In the genomic region with DNA sequence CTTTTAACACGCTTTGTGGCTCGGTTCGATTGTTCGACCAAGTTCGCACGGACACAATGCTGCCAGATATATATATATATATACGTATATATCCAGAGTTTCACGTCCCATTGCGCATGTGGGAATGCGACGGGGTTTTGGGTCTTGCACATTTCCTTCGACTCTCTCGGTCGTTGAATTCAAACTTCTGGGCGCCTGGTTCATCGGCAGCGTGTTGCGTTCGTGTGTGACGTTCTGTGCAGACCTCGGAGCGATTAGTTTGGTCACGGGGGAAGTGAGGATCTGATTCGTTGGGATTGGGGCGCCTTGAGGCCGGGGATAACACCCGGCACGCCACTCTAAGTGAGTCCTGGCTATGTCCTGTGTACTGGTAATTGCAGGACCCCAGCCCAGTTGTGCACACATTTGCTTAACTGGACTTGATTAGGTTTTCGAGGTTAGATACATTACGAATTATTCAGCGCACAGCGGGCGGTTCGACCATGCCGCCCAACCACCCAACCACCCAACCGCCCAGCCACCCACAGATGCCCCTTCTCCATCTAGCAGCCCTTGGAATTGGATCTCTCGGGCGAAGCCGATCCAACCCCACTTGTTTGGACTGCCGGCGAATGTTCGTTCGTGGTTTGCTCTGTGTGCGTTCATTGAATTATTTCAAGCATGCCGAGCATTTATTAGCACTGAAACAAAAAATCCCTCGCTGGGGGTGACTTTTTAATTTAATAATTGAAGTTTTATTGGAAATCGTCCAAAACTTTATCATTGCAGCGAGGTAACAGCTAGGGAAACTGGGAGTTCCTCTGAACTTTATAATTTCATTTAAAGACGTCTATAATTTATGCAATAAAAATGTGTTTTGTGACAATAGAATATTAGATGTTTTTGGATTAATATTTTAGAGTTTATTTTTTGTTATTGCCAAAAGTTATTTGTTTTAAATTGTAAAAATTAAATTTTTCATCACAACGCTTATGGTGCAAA, we compare ENCODE assay signal across 1 fruit fly cellular context.
TF ChIP-seq lines count a peak whose summit lies in the region.

No protein-coding gene starts in this region.

TF ChIP-seq in whole organism, embryonic, 481 proteins besides CTCF, POLR2A, EP300 and RAD21 (continued from another document and continues in another):
- TF ChIP-seq phol (tag; optimal IDR thresholded peaks at IDR 0.05; lab: Kevin White, UChicago) = peak; percentile 42
- no peak for TF ChIP-seq pzg (GFP tag; optimal IDR thresholded peaks at IDR 0.05; lab: Kevin White, UChicago)
- no peak for TF ChIP-seq CG14710 (tag; optimal IDR thresholded peaks at IDR 0.05; lab: Kevin White, UChicago)
- TF ChIP-seq Jarid2 (GFP tag; optimal IDR thresholded peaks at IDR 0.05; lab: Kevin White, UChicago) = no peak
- TF ChIP-seq E2f2 (GFP tag; IDR thresholded peaks at IDR 0.05; lab: Robert Waterston, UW) = no peak
- TF ChIP-seq CG10267 (tag; optimal IDR thresholded peaks at IDR 0.05; lab: Kevin White, UChicago) = peak; percentile 3
- TF ChIP-seq da (GFP tag; optimal IDR thresholded peaks at IDR 0.05; lab: Kevin White, UChicago) = no peak
- no peak for TF ChIP-seq Neu2 (GFP tag; optimal IDR thresholded peaks at IDR 0.05; lab: Kevin White, UChicago; ENCODE audit: borderline replicate concordance)
- no peak for TF ChIP-seq CG15601 (tag; optimal IDR thresholded peaks at IDR 0.05; lab: Kevin White, UChicago)
- TF ChIP-seq CG13775 (GFP tag; optimal IDR thresholded peaks at IDR 0.05; lab: Kevin White, UChicago) = peak; percentile 13
- TF ChIP-seq zen2 (GFP tag; IDR thresholded peaks at IDR 0.05; lab: Robert Waterston, UW; ENCODE audit: partially characterized antibody) = no peak
- TF ChIP-seq trh (GFP tag; optimal IDR thresholded peaks at IDR 0.05; lab: Kevin White, UChicago) = no peak
- no peak for TF ChIP-seq gfzf (GFP tag; optimal IDR thresholded peaks at IDR 0.05; lab: Kevin White, UChicago)
- no peak for TF ChIP-seq CG4360 (GFP tag; IDR thresholded peaks at IDR 0.05; lab: Robert Waterston, UW)
- no peak for TF ChIP-seq CG1233 (GFP tag; optimal IDR thresholded peaks at IDR 0.05; lab: Kevin White, UChicago)
- TF ChIP-seq ranshi (GFP tag; IDR thresholded peaks at IDR 0.05; lab: Robert Waterston, UW) = no peak
- TF ChIP-seq CG4404 (GFP tag; IDR thresholded peaks at IDR 0.05; lab: Robert Waterston, UW) = no peak
- TF ChIP-seq CG14667 (GFP tag; IDR thresholded peaks at IDR 0.05; lab: Robert Waterston, UW) = no peak
- no peak for TF ChIP-seq Mrtf (GFP tag; IDR thresholded peaks at IDR 0.05; lab: Robert Waterston, UW)
- no peak for TF ChIP-seq Spps (tag; optimal IDR thresholded peaks at IDR 0.05; lab: Kevin White, UChicago)
- TF ChIP-seq CG8281 (tag; optimal IDR thresholded peaks at IDR 0.05; lab: Kevin White, UChicago) = no peak
- no peak for TF ChIP-seq tin (GFP tag; optimal IDR thresholded peaks at IDR 0.05; lab: Kevin White, UChicago)
- 0 out of 2 replicates have a peak, but pooled peaks have one; percentile 11 for TF ChIP-seq Xrp1 (GFP tag; IDR thresholded peaks at IDR 0.05; lab: Robert Waterston, UW)
- TF ChIP-seq dimm (GFP tag; IDR thresholded peaks at IDR 0.05; lab: Robert Waterston, UW) = no peak
- TF ChIP-seq sob (GFP tag; IDR thresholded peaks at IDR 0.05; lab: Robert Waterston, UW) = no peak
- TF ChIP-seq sr (GFP tag; IDR thresholded peaks at IDR 0.05; lab: Robert Waterston, UW) = no peak
- TF ChIP-seq CG18476 (GFP tag; optimal IDR thresholded peaks at IDR 0.05; lab: Kevin White, UChicago) = no peak
- no peak for TF ChIP-seq nom (GFP tag; optimal IDR thresholded peaks at IDR 0.05; lab: Kevin White, UChicago)
- TF ChIP-seq p53 (GFP tag; optimal IDR thresholded peaks at IDR 0.05; lab: Kevin White, UChicago) = no peak
- 0 out of 2 replicates have a peak, but pooled peaks have one; percentile 26 for TF ChIP-seq Ptx1 (GFP tag; IDR thresholded peaks at IDR 0.05; lab: Robert Waterston, UW)
- TF ChIP-seq gce (GFP tag; IDR thresholded peaks at IDR 0.05; lab: Robert Waterston, UW) = no peak
- no peak for TF ChIP-seq gro (GFP tag; optimal IDR thresholded peaks at IDR 0.05; lab: Kevin White, UChicago)
- no peak for TF ChIP-seq CG9215 (GFP tag; IDR thresholded peaks at IDR 0.05; lab: Robert Waterston, UW)
- no peak for TF ChIP-seq btn (GFP tag; optimal IDR thresholded peaks at IDR 0.05; lab: Kevin White, UChicago)
- TF ChIP-seq twi (tag; optimal IDR thresholded peaks at IDR 0.05; lab: Kevin White, UChicago) = no peak
- peak; percentile 46 for TF ChIP-seq CG30403 (GFP tag; optimal IDR thresholded peaks at IDR 0.05; lab: Kevin White, UChicago)
- no peak for TF ChIP-seq CG18764 (GFP tag; optimal IDR thresholded peaks at IDR 0.05; lab: Kevin White, UChicago)
- no peak for TF ChIP-seq CG3726 (GFP tag; IDR thresholded peaks at IDR 0.05; lab: Robert Waterston, UW)
- no peak for TF ChIP-seq CG1529 (GFP tag; optimal IDR thresholded peaks at IDR 0.05; lab: Kevin White, UChicago)
- TF ChIP-seq CG13624 (GFP tag; optimal IDR thresholded peaks at IDR 0.05; lab: Kevin White, UChicago) = no peak
- TF ChIP-seq CG18262 (tag; optimal IDR thresholded peaks at IDR 0.05; lab: Kevin White, UChicago) = peak; percentile 49
- TF ChIP-seq CG3838 (GFP tag; optimal IDR thresholded peaks at IDR 0.05; lab: Kevin White, UChicago) = no peak
- no peak for TF ChIP-seq CG3995 (GFP tag; optimal IDR thresholded peaks at IDR 0.05; lab: Kevin White, UChicago)
- no peak for TF ChIP-seq Lhr (GFP tag; optimal IDR thresholded peaks at IDR 0.05; lab: Kevin White, UChicago)
- no peak for TF ChIP-seq ara (GFP tag; IDR thresholded peaks at IDR 0.05; lab: Robert Waterston, UW)
- TF ChIP-seq vfl (GFP tag; optimal IDR thresholded peaks at IDR 0.05; lab: Kevin White, UChicago) = no peak
- TF ChIP-seq HmgZ (tag; optimal IDR thresholded peaks at IDR 0.05; lab: Kevin White, UChicago) = no peak
- TF ChIP-seq CG2678 (tag; optimal IDR thresholded peaks at IDR 0.05; lab: Kevin White, UChicago) = peak; percentile 64
- TF ChIP-seq CG16863 (GFP tag; optimal IDR thresholded peaks at IDR 0.05; lab: Kevin White, UChicago) = no peak
- no peak for TF ChIP-seq lov (optimal IDR thresholded peaks at IDR 0.05; lab: Kevin White, UChicago)
- TF ChIP-seq lov (GFP tag; IDR thresholded peaks at IDR 0.05; lab: Robert Waterston, UW) = no peak
- no peak for TF ChIP-seq hkb (optimal IDR thresholded peaks at IDR 0.05; lab: Kevin White, UChicago)
- no peak for TF ChIP-seq hkb (GFP tag; IDR thresholded peaks at IDR 0.05; lab: Robert Waterston, UW)
- TF ChIP-seq CG7839 (tag; optimal IDR thresholded peaks at IDR 0.05; lab: Kevin White, UChicago) = peak; percentile 48
- no peak for TF ChIP-seq Antp (GFP tag; optimal IDR thresholded peaks at IDR 0.05; lab: Kevin White, UChicago)
- no peak for TF ChIP-seq CG6813 (GFP tag; optimal IDR thresholded peaks at IDR 0.05; lab: Kevin White, UChicago)
- TF ChIP-seq nau (GFP tag; optimal IDR thresholded peaks at IDR 0.05; lab: Kevin White, UChicago) = no peak
- TF ChIP-seq CG32767 (GFP tag; IDR thresholded peaks at IDR 0.05; lab: Robert Waterston, UW) = no peak
- TF ChIP-seq CG33557 (GFP tag; optimal IDR thresholded peaks at IDR 0.05; lab: Kevin White, UChicago) = no peak
- TF ChIP-seq CG1024 (GFP tag; IDR thresholded peaks at IDR 0.05; lab: Robert Waterston, UW) = no peak
- no peak for TF ChIP-seq pita (GFP tag; optimal IDR thresholded peaks at IDR 0.05; lab: Kevin White, UChicago)
- TF ChIP-seq ato (GFP tag; IDR thresholded peaks at IDR 0.05; lab: Robert Waterston, UW; ENCODE audit: partially characterized antibody) = no peak
- no peak for TF ChIP-seq seq (GFP tag; IDR thresholded peaks at IDR 0.05; lab: Robert Waterston, UW)
- TF ChIP-seq CG10431 (GFP tag; optimal IDR thresholded peaks at IDR 0.05; lab: Kevin White, UChicago) = no peak
- TF ChIP-seq CG8924 (tag; optimal IDR thresholded peaks at IDR 0.05; lab: Kevin White, UChicago) = peak; percentile 48
- TF ChIP-seq PHDP (tag; optimal IDR thresholded peaks at IDR 0.05; lab: Kevin White, UChicago) = peak; percentile 59
- TF ChIP-seq Nf-YB (GFP tag; optimal IDR thresholded peaks at IDR 0.05; lab: Kevin White, UChicago) = no peak
- no peak for TF ChIP-seq maf-S (GFP tag; optimal IDR thresholded peaks at IDR 0.05; lab: Kevin White, UChicago)
- TF ChIP-seq nmo (GFP tag; optimal IDR thresholded peaks at IDR 0.05; lab: Kevin White, UChicago) = peak; percentile 30
- TF ChIP-seq CG6683 (GFP tag; optimal IDR thresholded peaks at IDR 0.05; lab: Kevin White, UChicago) = no peak
- peak; percentile 44 for TF ChIP-seq Sox100B (GFP tag; optimal IDR thresholded peaks at IDR 0.05; lab: Kevin White, UChicago)
- peak; percentile 36 for TF ChIP-seq Blimp-1 (GFP tag; optimal IDR thresholded peaks at IDR 0.05; lab: Kevin White, UChicago)
- no peak for TF ChIP-seq CG4707 (GFP tag; optimal IDR thresholded peaks at IDR 0.05; lab: Kevin White, UChicago)
- no peak for TF ChIP-seq ham (GFP tag; IDR thresholded peaks at IDR 0.05; lab: Robert Waterston, UW)
- TF ChIP-seq Dp (GFP tag; optimal IDR thresholded peaks at IDR 0.05; lab: Kevin White, UChicago) = no peak
- TF ChIP-seq BEAF-32 (GFP tag; optimal IDR thresholded peaks at IDR 0.05; lab: Kevin White, UChicago) = no peak
- TF ChIP-seq CG8478 (optimal IDR thresholded peaks at IDR 0.05; lab: Kevin White, UChicago) = no peak
- peak; percentile 48 for TF ChIP-seq dmrt99B (tag; optimal IDR thresholded peaks at IDR 0.05; lab: Kevin White, UChicago)
- no peak for TF ChIP-seq inv (GFP tag; IDR thresholded peaks at IDR 0.05; lab: Robert Waterston, UW; ENCODE audit: partially characterized antibody)
- no peak for TF ChIP-seq ken (GFP tag; IDR thresholded peaks at IDR 0.05; lab: Robert Waterston, UW)
- TF ChIP-seq CG10979 (tag; optimal IDR thresholded peaks at IDR 0.05; lab: Kevin White, UChicago) = peak; percentile 21
- TF ChIP-seq jumu (GFP tag; optimal IDR thresholded peaks at IDR 0.05; lab: Kevin White, UChicago) = no peak
- TF ChIP-seq Hr78 (GFP tag; optimal IDR thresholded peaks at IDR 0.05; lab: Kevin White, UChicago) = no peak
- TF ChIP-seq CoRest (tag; optimal IDR thresholded peaks at IDR 0.05; lab: Kevin White, UChicago) = peak; percentile 42
- no peak for TF ChIP-seq CG17802 (tag; optimal IDR thresholded peaks at IDR 0.05; lab: Kevin White, UChicago)
- peak; percentile 5 for TF ChIP-seq nerfin-1 (tag; optimal IDR thresholded peaks at IDR 0.05; lab: Kevin White, UChicago)
- no peak for TF ChIP-seq Lpt (GFP tag; optimal IDR thresholded peaks at IDR 0.05; lab: Kevin White, UChicago)
- no peak for TF ChIP-seq hth (optimal IDR thresholded peaks at IDR 0.05; lab: Kevin White, UChicago)
- no peak for TF ChIP-seq Abd-B (GFP tag; optimal IDR thresholded peaks at IDR 0.05; lab: Kevin White, UChicago)
- TF ChIP-seq run (tag; optimal IDR thresholded peaks at IDR 0.05; lab: Kevin White, UChicago) = no peak
- TF ChIP-seq Asciz (GFP tag; optimal IDR thresholded peaks at IDR 0.05; lab: Kevin White, UChicago) = no peak
- no peak for TF ChIP-seq sna (GFP tag; IDR thresholded peaks at IDR 0.05; lab: Robert Waterston, UW; ENCODE audit: partially characterized antibody)
- TF ChIP-seq cas (GFP tag; IDR thresholded peaks at IDR 0.05; lab: Robert Waterston, UW) = no peak
- TF ChIP-seq CG10321 (GFP tag; IDR thresholded peaks at IDR 0.05; lab: Robert Waterston, UW) = no peak
- no peak for TF ChIP-seq B-H2 (GFP tag; optimal IDR thresholded peaks at IDR 0.05; lab: Kevin White, UChicago)
- TF ChIP-seq Side (GFP tag; optimal IDR thresholded peaks at IDR 0.05; lab: Kevin White, UChicago) = no peak
- TF ChIP-seq Myb (GFP tag; optimal IDR thresholded peaks at IDR 0.05; lab: Kevin White, UChicago) = no peak
- TF ChIP-seq slou (GFP tag; optimal IDR thresholded peaks at IDR 0.05; lab: Kevin White, UChicago) = peak; percentile 25
- TF ChIP-seq CG15269 (tag; optimal IDR thresholded peaks at IDR 0.05; lab: Kevin White, UChicago) = peak; percentile 39
- TF ChIP-seq Six4 (GFP tag; optimal IDR thresholded peaks at IDR 0.05; lab: Kevin White, UChicago) = no peak
- no peak for TF ChIP-seq Atf-2 (GFP tag; optimal IDR thresholded peaks at IDR 0.05; lab: Kevin White, UChicago)
- TF ChIP-seq CG31365 (tag; optimal IDR thresholded peaks at IDR 0.05; lab: Kevin White, UChicago) = no peak
- TF ChIP-seq Sin3A (optimal IDR thresholded peaks at IDR 0.05; lab: Kevin White, UChicago) = no peak
- TF ChIP-seq CG6689 (GFP tag; IDR thresholded peaks at IDR 0.05; lab: Robert Waterston, UW) = no peak
- peak; percentile 61 for TF ChIP-seq tio (GFP tag; optimal IDR thresholded peaks at IDR 0.05; lab: Kevin White, UChicago)
- TF ChIP-seq CG11560 (tag; IDR thresholded peaks at IDR 0.05; lab: Robert Waterston, UW) = no peak
- TF ChIP-seq Poxn (GFP tag; IDR thresholded peaks at IDR 0.05; lab: Robert Waterston, UW) = no peak
- TF ChIP-seq Dfd (GFP tag; optimal IDR thresholded peaks at IDR 0.05; lab: Kevin White, UChicago) = no peak
- no peak for TF ChIP-seq Kr (GFP tag; optimal IDR thresholded peaks at IDR 0.05; lab: Kevin White, UChicago)
- no peak for TF ChIP-seq ERR (GFP tag; optimal IDR thresholded peaks at IDR 0.05; lab: Kevin White, UChicago)
- no peak for TF ChIP-seq CG2116 (GFP tag; optimal IDR thresholded peaks at IDR 0.05; lab: Kevin White, UChicago)
- TF ChIP-seq CG10274 (GFP tag; optimal IDR thresholded peaks at IDR 0.05; lab: Kevin White, UChicago) = no peak
- TF ChIP-seq CG2712 (tag; optimal IDR thresholded peaks at IDR 0.05; lab: Kevin White, UChicago) = peak; percentile 50
- no peak for TF ChIP-seq Doc3 (GFP tag; IDR thresholded peaks at IDR 0.05; lab: Robert Waterston, UW; ENCODE audit: partially characterized antibody)
- no peak for TF ChIP-seq gcm (GFP tag; optimal IDR thresholded peaks at IDR 0.05; lab: Kevin White, UChicago)
- TF ChIP-seq ftz-f1 (GFP tag; optimal IDR thresholded peaks at IDR 0.05; lab: Kevin White, UChicago) = no peak
- TF ChIP-seq CHES-1-like (GFP tag; optimal IDR thresholded peaks at IDR 0.05; lab: Kevin White, UChicago) = no peak
- TF ChIP-seq ro (GFP tag; IDR thresholded peaks at IDR 0.05; lab: Robert Waterston, UW) = no peak
- peak; percentile 81 for TF ChIP-seq sens (GFP tag; lab: Kevin White, UChicago)
- no peak for TF ChIP-seq tap (tag; optimal IDR thresholded peaks at IDR 0.05; lab: Kevin White, UChicago)
- TF ChIP-seq C15 (GFP tag; IDR thresholded peaks at IDR 0.05; lab: Robert Waterston, UW) = no peak
- TF ChIP-seq gem (tag; optimal IDR thresholded peaks at IDR 0.05; lab: Kevin White, UChicago) = peak; percentile 66
- no peak for TF ChIP-seq Hand (GFP tag; optimal IDR thresholded peaks at IDR 0.05; lab: Kevin White, UChicago)
- TF ChIP-seq vnd (GFP tag; IDR thresholded peaks at IDR 0.05; lab: Robert Waterston, UW; ENCODE audit: partially characterized antibody) = no peak
- no peak for TF ChIP-seq CG2875 (GFP tag; optimal IDR thresholded peaks at IDR 0.05; lab: Kevin White, UChicago)
- TF ChIP-seq schlank (tag; optimal IDR thresholded peaks at IDR 0.05; lab: Kevin White, UChicago) = no peak
- TF ChIP-seq Deaf1 (tag; optimal IDR thresholded peaks at IDR 0.05; lab: Kevin White, UChicago) = peak; percentile 24
